Worm (Caenorhabditis elegans) whole organism, L4 larva: Measurements from ENCODE around the gene dnj-2.
A peak's percentile ranks its signal among the peaks of the same experiment; 100 is the strongest.

Source experiments
- F49E8.2 ChIP-seq: sonication (generic microtip); optimal IDR thresholded peaks from 2 replicates; lab custom pipeline; 2016; ENCODE audit warnings: missing compliant biosample characterization, mild to moderate bottlenecking, missing genetic modification characterization, borderline replicate concordance
- T20F7.1 ChIP-seq: fragments of 200-800 bp; sonication (Bioruptor generic); optimal IDR thresholded peaks from 2 replicates; lab custom pipeline; 2018; ENCODE audit warnings: mild to moderate bottlenecking, missing genetic modification characterization, missing compliant biosample characterization
- Y105C5A.15 ChIP-seq: fragments of 200-800 bp; sonication (Bioruptor generic); IDR thresholded peaks from 2 replicates; pipeline ENCODE4 v1.3.6; 2022; ENCODE audit warnings: missing genetic modification characterization, missing compliant biosample characterization
- Y48G9A.11 ChIP-seq: fragments of 200-800 bp; sonication (Bioruptor generic); IDR thresholded peaks from 2 replicates; pipeline ENCODE4 v1.3.6; 2022; ENCODE audit warnings: missing genetic modification reagents, missing genetic modification characterization, missing compliant biosample characterization
- Y75B8A.6 ChIP-seq: fragments of 200-800 bp; sonication (Bioruptor generic); IDR thresholded peaks from 2 replicates; pipeline ENCODE4 v1.3.6; 2022; ENCODE audit warnings: missing genetic modification reagents, missing genetic modification characterization, missing compliant biosample characterization
- ZK337.2 ChIP-seq: fragments of 200-800 bp; sonication (Bioruptor generic); IDR thresholded peaks from 2 replicates; pipeline ENCODE4 v1.3.6; 2022; ENCODE audit warnings: missing genetic modification reagents, missing genetic modification characterization, missing compliant biosample characterization
- ZK546.5 ChIP-seq, 2 experiments: sonication (generic microtip); optimal IDR thresholded peaks; 2 replicates each; lab custom pipeline; 2017; ENCODE audit warnings: missing biosample characterization in 2 of 2, missing genetic modification characterization in 2 of 2
- ceh-44 ChIP-seq: fragments of 200-800 bp; sonication (Bioruptor generic); IDR thresholded peaks from 2 replicates; pipeline ENCODE4 v1.3.6; 2022; ENCODE audit warnings: missing genetic modification reagents, missing genetic modification characterization, missing compliant biosample characterization
- ces-1 ChIP-seq: fragments of 150-350 bp; sonication (generic microtip); optimal IDR thresholded peaks from 4 replicates; lab custom pipeline; 2014; ENCODE audit warnings: missing biosample characterization, missing genetic modification reagents, missing genetic modification characterization
- ctbp-1 ChIP-seq: fragments of 200-800 bp; sonication (Bioruptor generic); IDR thresholded peaks from 2 replicates; pipeline ENCODE4 v1.3.6; 2022; ENCODE audit warnings: missing genetic modification reagents, missing genetic modification characterization, missing compliant biosample characterization
- daf-19 ChIP-seq: fragments of 200-800 bp; sonication (Bioruptor generic); conservative IDR thresholded peaks from 2 replicates; pipeline ENCODE4 v1.3.6; 2022; ENCODE audit warnings: missing genetic modification characterization, missing compliant biosample characterization
- daf-8 ChIP-seq: fragments of 200-800 bp; sonication (Bioruptor generic); IDR thresholded peaks from 2 replicates; pipeline ENCODE4 v1.3.6; 2022; ENCODE audit warnings: missing genetic modification characterization, missing compliant biosample characterization
- dmd-6 ChIP-seq: fragments of 200-800 bp; sonication (Bioruptor generic); IDR thresholded peaks from 2 replicates; pipeline ENCODE4 v1.3.6; 2022; ENCODE audit warnings: missing genetic modification reagents, missing genetic modification characterization, missing compliant biosample characterization
- dmd-8 ChIP-seq: fragments of 200-800 bp; sonication (Bioruptor generic); IDR thresholded peaks from 2 replicates; pipeline ENCODE4 v1.3.6; 2022; ENCODE audit warnings: missing genetic modification characterization, missing compliant biosample characterization
- dmd-9 ChIP-seq: fragments of 200-800 bp; sonication (Bioruptor generic); IDR thresholded peaks from 2 replicates; pipeline ENCODE4 v1.3.6; 2022; ENCODE audit warnings: missing genetic modification reagents, missing genetic modification characterization, missing compliant biosample characterization
- dpl-1 ChIP-seq: fragments of 150-350 bp; optimal IDR thresholded peaks from 2 replicates; lab custom pipeline; 2014; ENCODE audit warnings: missing biosample characterization, missing genetic modification reagents, missing genetic modification characterization
- fkh-10 ChIP-seq: fragments of 150-350 bp; optimal IDR thresholded peaks from 2 replicates; lab custom pipeline; 2014; ENCODE audit warnings: missing biosample characterization, missing genetic modification reagents, missing genetic modification characterization
- hlh-11 ChIP-seq: fragments of 200-800 bp; sonication (Bioruptor generic); optimal IDR thresholded peaks from 2 replicates; lab custom pipeline; 2018; ENCODE audit warnings: mild to moderate bottlenecking, missing genetic modification characterization, missing compliant biosample characterization
- hlh-30 ChIP-seq: sonication (generic microtip); optimal IDR thresholded peaks from 2 replicates; lab custom pipeline; 2017; ENCODE audit warnings: antibody characterized with exemption, mild to moderate bottlenecking, missing genetic modification characterization, missing compliant biosample characterization; ENCODE audit not compliant: insufficient read depth
- jun-1 ChIP-seq: fragments of 150-350 bp; optimal IDR thresholded peaks from 2 replicates; lab custom pipeline; 2014; ENCODE audit warnings: missing biosample characterization, missing genetic modification reagents, missing genetic modification characterization
- lin-13 ChIP-seq: fragments of 150-350 bp; optimal IDR thresholded peaks from 2 replicates; lab custom pipeline; 2014; ENCODE audit warnings: missing biosample characterization, missing genetic modification reagents, missing genetic modification characterization
- lin-29 ChIP-seq: fragments of 200-800 bp; sonication (Bioruptor generic); IDR thresholded peaks from 2 replicates; pipeline ENCODE4 v1.3.6; 2022; ENCODE audit warnings: missing genetic modification reagents, missing genetic modification characterization, missing compliant biosample characterization
- lin-39 ChIP-seq: fragments of 150-350 bp; optimal IDR thresholded peaks from 2 replicates; lab custom pipeline; 2014; ENCODE audit warnings: missing biosample characterization, missing genetic modification reagents, missing genetic modification characterization
- lsy-2 ChIP-seq, 2 experiments: fragments of 150-350 bp in 1 of 2; sonication (generic microtip) in 1 of 2; optimal IDR thresholded peaks; 2 replicates each; lab custom pipeline; 2014 to 2017; ENCODE audit warnings: missing biosample characterization in 2 of 2, missing genetic modification characterization in 2 of 2
- mdt-29 ChIP-seq: fragments of 200-800 bp; sonication (Bioruptor generic); IDR thresholded peaks from 2 replicates; pipeline ENCODE4 v1.3.6; 2022; ENCODE audit warnings: missing genetic modification reagents, missing genetic modification characterization, missing compliant biosample characterization
- mep-1 ChIP-seq: fragments of 150-350 bp; sonication (generic microtip); optimal IDR thresholded peaks from 3 replicates; lab custom pipeline; 2014; ENCODE audit warnings: missing biosample characterization, missing genetic modification characterization
- nhr-48 ChIP-seq: sonication (generic microtip); optimal IDR thresholded peaks from 2 replicates; lab custom pipeline; 2016; ENCODE audit warnings: mild to moderate bottlenecking, missing genetic modification characterization, missing compliant biosample characterization
- nhr-6 ChIP-seq: fragments of 150-350 bp; optimal IDR thresholded peaks from 2 replicates; lab custom pipeline; 2014; ENCODE audit warnings: missing biosample characterization, missing genetic modification characterization
- nhr-76 ChIP-seq: fragments of 150-350 bp; optimal IDR thresholded peaks from 2 replicates; lab custom pipeline; 2014; ENCODE audit warnings: missing biosample characterization, missing genetic modification characterization
- nhr-77 ChIP-seq: fragments of 150-350 bp; optimal IDR thresholded peaks from 2 replicates; lab custom pipeline; 2014; ENCODE audit warnings: missing biosample characterization, missing genetic modification characterization
- pqm-1 ChIP-seq: sonication (generic microtip); optimal IDR thresholded peaks from 2 replicates; lab custom pipeline; 2017; ENCODE audit warnings: missing biosample characterization, missing genetic modification characterization
- rbr-2 ChIP-seq: sonication (generic microtip); optimal IDR thresholded peaks from 2 replicates; lab custom pipeline; 2016; ENCODE audit warnings: missing genotype, missing genetic modification characterization, missing compliant biosample characterization
- sdz-12 ChIP-seq: fragments of 200-800 bp; sonication (Bioruptor generic); optimal IDR thresholded peaks from 2 replicates; lab custom pipeline; 2018; ENCODE audit warnings: mild to moderate bottlenecking, missing genetic modification characterization, missing compliant biosample characterization
- skn-1 ChIP-seq: fragments of 150-350 bp; optimal IDR thresholded peaks from 2 replicates; lab custom pipeline; 2014; ENCODE audit warnings: missing biosample characterization, missing genetic modification characterization
- snpc-1.2 ChIP-seq: fragments of 200-800 bp; sonication (Bioruptor generic); IDR thresholded peaks from 2 replicates; pipeline ENCODE4 v1.3.6; 2022; ENCODE audit warnings: missing genetic modification reagents, missing genetic modification characterization, missing compliant biosample characterization
- snpc-4 ChIP-seq: fragments of 150-350 bp; optimal IDR thresholded peaks from 2 replicates; lab custom pipeline; 2014; ENCODE audit warnings: missing biosample characterization, missing genetic modification characterization
- tag-97 ChIP-seq: fragments of 200-800 bp; sonication (Bioruptor generic); IDR thresholded peaks from 2 replicates; pipeline ENCODE4 v1.3.6; 2022; ENCODE audit warnings: missing genetic modification characterization, missing compliant biosample characterization
- tra-1 ChIP-seq: fragments of 200-800 bp; sonication (Bioruptor generic); IDR thresholded peaks from 2 replicates; pipeline ENCODE4 v1.3.6; 2022; ENCODE audit warnings: missing genetic modification reagents, missing genetic modification characterization, missing compliant biosample characterization
- unc-130 ChIP-seq: sonication (generic microtip); optimal IDR thresholded peaks from 2 replicates; lab custom pipeline; 2016; ENCODE audit warnings: missing genetic modification reagents, missing genetic modification characterization, missing compliant biosample characterization
- unc-39 ChIP-seq: sonication (generic microtip); optimal IDR thresholded peaks from 2 replicates; lab custom pipeline; 2017; ENCODE audit warnings: missing biosample characterization, missing genetic modification characterization
- vab-7 ChIP-seq: fragments of 200-800 bp; sonication (Bioruptor generic); IDR thresholded peaks from 2 replicates; pipeline ENCODE4 v1.3.6; 2022; ENCODE audit warnings: missing genetic modification reagents, missing genetic modification characterization, missing compliant biosample characterization
- zfp-2 ChIP-seq: sonication (generic microtip); optimal IDR thresholded peaks from 2 replicates; lab custom pipeline; 2016; ENCODE audit warnings: mild to moderate bottlenecking, missing genetic modification characterization, missing compliant biosample characterization
- zfp-3 ChIP-seq: fragments of 200-800 bp; sonication (Bioruptor generic); conservative IDR thresholded peaks from 2 replicates; pipeline ENCODE4 v1.3.6; 2022; ENCODE audit warnings: missing genetic modification reagents, missing genetic modification characterization, missing compliant biosample characterization
- zip-2 ChIP-seq: fragments of 150-350 bp; optimal IDR thresholded peaks from 2 replicates; lab custom pipeline; 2014; ENCODE audit warnings: missing biosample characterization, missing genetic modification characterization
- ztf-11 ChIP-seq: fragments of 150-350 bp; optimal IDR thresholded peaks from 2 replicates; lab custom pipeline; 2014; ENCODE audit warnings: missing biosample characterization, missing genetic modification characterization
- ztf-7 ChIP-seq: fragments of 150-350 bp; optimal IDR thresholded peaks from 2 replicates; lab custom pipeline; 2014; ENCODE audit warnings: missing biosample characterization, missing genetic modification characterization

The dnj-2 gene

ce11 chrIV:11298154-11299086 lies 15.4 kb downstream of the dnj-2 start, which contains the start of the genes B0035.15 and dnj-1 (continued):
- TF ChIP-seq Y48G9A.11 (GFP tag; lab: Robert Waterston, UW) (no peak), ztf-11 (tag; lab: Kevin White, UChicago) (no peak), daf-8 (no peak), lsy-2 (tag; optimal IDR thresholded peaks at IDR 0.05; lab: Kevin White, UChicago) (peak in 1 of 2 experiments; percentile 53), zfp-2 (tag; lab: Kevin White, UChicago) (no peak), pqm-1 (tag; lab: Kevin White, UChicago) (no peak), lin-29 (GFP tag; lab: Robert Waterston, UW) (no peak), hlh-30 (tag; lab: Kevin White, UChicago) (peak; percentile 35), zip-2 (tag; lab: Kevin White, UChicago) (no peak), hlh-11 (tag; lab: Kevin White, UChicago) (peak; percentile 23), fkh-10 (GFP tag; lab: Kevin White, UChicago) (no peak), ZK337.2 (GFP tag; lab: Robert Waterston, UW) (no peak), tag-97 (GFP tag; lab: Robert Waterston, UW) (no peak), jun-1 (no peak)

- TF ChIP-seq pqm-1 (tag; lab: Kevin White, UChicago) (no peak), hlh-30 (tag; lab: Kevin White, UChicago) (no peak), rbr-2 (tag; lab: Kevin White, UChicago) (no peak), unc-130 (GFP tag; lab: Kevin White, UChicago) (no peak), snpc-4 (tag; lab: Kevin White, UChicago) (no peak), sdz-12 (no peak), mdt-29 (GFP tag; lab: Robert Waterston, UW) (no peak), ctbp-1 (no peak), dmd-6 (GFP tag; lab: Robert Waterston, UW) (no peak), nhr-76 (tag; lab: Kevin White, UChicago) (no peak), jun-1 (no peak), skn-1 (no peak), zfp-3 (GFP tag; lab: Robert Waterston, UW) (no peak), F49E8.2 (tag; lab: Kevin White, UChicago) (no peak)
Measured at ce11 chrIV:11296787-11297186, 17.0 kb downstream of the dnj-2 start, which contains the start of gene mttu-1. mttu-1 (minus strand) TSS chrIV:11296887.

ce11 chrIV:11288965-11289364 lies 24.8 kb downstream of the dnj-2 start:
- no peak for TF ChIP-seq dpl-1 (GFP tag; lab: Kevin White, UChicago)
- TF ChIP-seq hlh-30 (tag; lab: Kevin White, UChicago): peak; percentile 33
- TF ChIP-seq lin-39: no peak
- TF ChIP-seq zfp-2 (tag; lab: Kevin White, UChicago): no peak
- no peak for TF ChIP-seq Y48G9A.11 (GFP tag; lab: Robert Waterston, UW)
- TF ChIP-seq nhr-48 (tag; lab: Kevin White, UChicago): no peak
- no peak for TF ChIP-seq T20F7.1 (GFP tag; lab: Kevin White, UChicago)
- TF ChIP-seq daf-19 (GFP tag; lab: Robert Waterston, UW): no peak
- TF ChIP-seq unc-39 (tag; lab: Kevin White, UChicago): no peak
- TF ChIP-seq ZK546.5 (tag; optimal IDR thresholded peaks at IDR 0.05; lab: Kevin White, UChicago): no peak
- TF ChIP-seq snpc-4 (tag; lab: Kevin White, UChicago): no peak
- no peak for TF ChIP-seq snpc-1.2 (GFP tag; lab: Robert Waterston, UW)
- no peak for TF ChIP-seq sdz-12
- TF ChIP-seq lin-13 (GFP tag; lab: Kevin White, UChicago): no peak
- TF ChIP-seq Y75B8A.6 (GFP tag; lab: Robert Waterston, UW): no peak
- TF ChIP-seq rbr-2 (tag; lab: Kevin White, UChicago): no peak
- TF ChIP-seq mdt-29 (GFP tag; lab: Robert Waterston, UW): no peak
- peak; percentile 99 for TF ChIP-seq pqm-1 (tag; lab: Kevin White, UChicago)
- no peak for TF ChIP-seq vab-7
- no peak for TF ChIP-seq ces-1 (GFP tag; lab: Kevin White, UChicago)
- TF ChIP-seq tra-1 (GFP tag; lab: Robert Waterston, UW): peak; percentile 62
- TF ChIP-seq ztf-7 (tag; lab: Kevin White, UChicago): no peak
- no peak for TF ChIP-seq Y105C5A.15 (GFP tag; lab: Robert Waterston, UW)
- peak; percentile 37 for TF ChIP-seq mep-1 (tag; lab: Kevin White, UChicago)
- TF ChIP-seq nhr-77 (tag; lab: Kevin White, UChicago): peak; percentile 84
- TF ChIP-seq nhr-6 (tag; lab: Kevin White, UChicago): peak; percentile 25
- TF ChIP-seq dmd-8 (GFP tag; lab: Robert Waterston, UW): no peak
- no peak for TF ChIP-seq ceh-44
- no peak for TF ChIP-seq dmd-9
